Fruit fly (Drosophila melanogaster) whole organism, embryonic: ENCODE measurements around the gene bb8.

Experiments used
- BEAF-32 ChIP-seq: fragments of 200-800 bp; sonication (Bioruptor generic); optimal IDR thresholded peaks from 3 replicates; lab custom pipeline; 2017; ENCODE audit warnings: missing biosample characterization, missing genetic modification characterization, mild to moderate bottlenecking, moderate library complexity, missing genetic modification reagents
- CG10147 ChIP-seq: fragments of 200-800 bp; sonication (Bioruptor generic); optimal IDR thresholded peaks from 2 replicates; lab custom pipeline; 2019; ENCODE audit warnings: missing biosample characterization, mild to moderate bottlenecking, missing genetic modification characterization, moderate library complexity
- CG12071 ChIP-seq: fragments of 200-800 bp; sonication (Bioruptor generic); optimal IDR thresholded peaks from 3 replicates; lab custom pipeline; 2018; ENCODE audit warnings: missing biosample characterization, mild to moderate bottlenecking, missing genetic modification characterization
- CG13624 ChIP-seq: fragments of 200-800 bp; sonication (Bioruptor generic); optimal IDR thresholded peaks from 2 replicates; lab custom pipeline; 2016; ENCODE audit warnings: missing biosample characterization, missing genetic modification characterization
- CG15073 ChIP-seq: fragments of 200-800 bp; sonication (Bioruptor generic); optimal IDR thresholded peaks from 2 replicates; lab custom pipeline; 2016; ENCODE audit warnings: missing biosample characterization, missing genetic modification characterization
- CG17328 ChIP-seq: fragments of 200-800 bp; sonication (Bioruptor generic); IDR thresholded peaks from 2 replicates; pipeline ENCODE4 v1.3.6; 2022; ENCODE audit warnings: missing biosample characterization, missing genetic modification characterization
- CG1792 ChIP-seq: fragments of 200-800 bp; sonication (Bioruptor generic); optimal IDR thresholded peaks from 2 replicates; lab custom pipeline; 2016; ENCODE audit warnings: missing biosample characterization, missing genetic modification characterization
- CG18011 ChIP-seq: fragments of 200-800 bp; sonication (Bioruptor generic); optimal IDR thresholded peaks from 2 replicates; lab custom pipeline; 2017; ENCODE audit warnings: missing biosample characterization, missing genetic modification characterization, mild to moderate bottlenecking, moderate library complexity, missing genotype
- CG3726 ChIP-seq: fragments of 200-800 bp; sonication (Bioruptor generic); IDR thresholded peaks from 3 replicates; pipeline ENCODE4, ENCODE4 v1.3.6; 2022; ENCODE audit warnings: missing biosample characterization, missing genetic modification characterization
- CG4424 ChIP-seq: fragments of 200-800 bp; sonication (Bioruptor generic); optimal IDR thresholded peaks from 3 replicates; lab custom pipeline; 2016; ENCODE audit warnings: missing biosample characterization, missing genetic modification characterization
- CG6765 ChIP-seq: fragments of 200-800 bp; sonication (Bioruptor generic); optimal IDR thresholded peaks from 3 replicates; lab custom pipeline; 2017; ENCODE audit warnings: missing biosample characterization, mild to moderate bottlenecking, missing genetic modification characterization
- CG7556 ChIP-seq: fragments of 200-800 bp; sonication (Bioruptor generic); optimal IDR thresholded peaks from 2 replicates; lab custom pipeline; 2017; ENCODE audit warnings: missing biosample characterization, mild to moderate bottlenecking, missing genetic modification characterization
- CG7987 ChIP-seq: fragments of 200-800 bp; sonication (Bioruptor generic); optimal IDR thresholded peaks from 2 replicates; lab custom pipeline; 2018; ENCODE audit warnings: missing biosample characterization, mild to moderate bottlenecking, missing genetic modification characterization, moderate library complexity
- CG8281 ChIP-seq: fragments of 200-800 bp; sonication (Bioruptor generic); optimal IDR thresholded peaks from 2 replicates; lab custom pipeline; 2018; ENCODE audit warnings: missing biosample characterization, mild to moderate bottlenecking, missing genetic modification characterization, moderate library complexity
- CG8478 ChIP-seq: fragments of >200 bp; optimal IDR thresholded peaks from 2 replicates; lab custom pipeline; 2018
- CG8944 ChIP-seq: fragments of 200-800 bp; sonication (Bioruptor generic); optimal IDR thresholded peaks from 3 replicates; lab custom pipeline; 2016; ENCODE audit warnings: missing biosample characterization, missing genetic modification characterization
- CTCF ChIP-seq: fragments of 200-800 bp; sonication (Bioruptor generic); optimal IDR thresholded peaks from 2 replicates; lab custom pipeline; 2017; ENCODE audit warnings: missing biosample characterization, mild to moderate bottlenecking, missing genetic modification characterization, moderate library complexity
- Chrac-16 ChIP-seq: fragments of 200-800 bp; sonication (Bioruptor generic); optimal IDR thresholded peaks from 3 replicates; lab custom pipeline; 2016; ENCODE audit warnings: missing biosample characterization, missing genetic modification characterization
- Doc2 ChIP-seq: fragments of 200-800 bp; sonication (Bioruptor generic); IDR thresholded peaks from 2 replicates; pipeline ENCODE4 v1.3.6; 2022; ENCODE audit warnings: missing biosample characterization, missing genetic modification characterization
- Dref ChIP-seq: fragments of 200-800 bp; sonication (Bioruptor generic); IDR thresholded peaks from 2 replicates; pipeline ENCODE4 v1.3.6; 2022; ENCODE audit warnings: missing biosample characterization, missing genetic modification characterization
- Eip74EF ChIP-seq, 2 experiments: fragments of 200-800 bp in 1 of 2; fragments of >200 bp in 1 of 2; sonication (Bioruptor generic) in 1 of 2; optimal IDR thresholded peaks; 2 replicates each; lab custom pipeline; 2017 to 2019; ENCODE audit warnings: missing biosample characterization in 2 of 2, missing genetic modification characterization in 2 of 2, mild to moderate bottlenecking in 1 of 2, moderate library complexity in 1 of 2
- Fer3 ChIP-seq: fragments of 200-800 bp; sonication (Bioruptor generic); optimal IDR thresholded peaks from 2 replicates; lab custom pipeline; 2018; ENCODE audit warnings: missing biosample characterization, mild to moderate bottlenecking, missing genetic modification characterization, moderate library complexity
- HmgZ ChIP-seq: fragments of 200-800 bp; sonication (Bioruptor generic); optimal IDR thresholded peaks from 2 replicates; lab custom pipeline; 2018; ENCODE audit warnings: missing biosample characterization, mild to moderate bottlenecking, missing genetic modification characterization
- Hr78 ChIP-seq, 2 experiments: fragments of 200-800 bp in 1 of 2; fragments of >200 bp in 1 of 2; sonication (Bioruptor generic) in 1 of 2; optimal IDR thresholded peaks; 2 replicates each; lab custom pipeline; 2017 to 2019; ENCODE audit warnings: missing biosample characterization in 2 of 2, missing genetic modification characterization in 2 of 2, mild to moderate bottlenecking in 1 of 2, moderate library complexity in 1 of 2
- Six4 ChIP-seq: fragments of 200-800 bp; sonication (Bioruptor generic); optimal IDR thresholded peaks from 2 replicates; lab custom pipeline; 2016; ENCODE audit warnings: missing biosample characterization, missing genetic modification characterization
- amos ChIP-seq: fragments of 200-800 bp; sonication (Bioruptor generic); IDR thresholded peaks from 2 replicates; pipeline ENCODE4 v1.3.6; 2022; ENCODE audit warnings: missing biosample characterization, missing genetic modification characterization; ENCODE audit not compliant: partially characterized antibody
- bbx ChIP-seq: fragments of 200-800 bp; sonication (Bioruptor generic); IDR thresholded peaks from 2 replicates; pipeline ENCODE4 v1.3.6; 2022; ENCODE audit warnings: missing biosample characterization, missing genetic modification characterization; ENCODE audit not compliant: partially characterized antibody
- croc ChIP-seq: fragments of 200-800 bp; sonication (Bioruptor generic); conservative IDR thresholded peaks from 3 replicates; pipeline ENCODE4 v1.3.6; 2022; ENCODE audit warnings: missing biosample characterization, missing genetic modification characterization
- dpn ChIP-seq, 2 experiments: fragments of 200-800 bp; sonication (Bioruptor generic); optimal IDR thresholded peaks; 3 replicates each; lab custom pipeline; 2016; ENCODE audit warnings: missing biosample characterization in 2 of 2, missing genetic modification characterization in 2 of 2
- en ChIP-seq: fragments of 200-800 bp; sonication (Bioruptor generic); optimal IDR thresholded peaks from 2 replicates; lab custom pipeline; 2016; ENCODE audit warnings: missing biosample characterization, missing genetic modification characterization
- h ChIP-seq: fragments of >200 bp; optimal IDR thresholded peaks from 2 replicates; lab custom pipeline; 2017
- ham ChIP-seq: fragments of 200-800 bp; sonication (Bioruptor generic); IDR thresholded peaks from 2 replicates; pipeline ENCODE4 v1.3.6; 2022; ENCODE audit warnings: missing biosample characterization, missing genetic modification characterization
- insv ChIP-seq, 2 experiments: fragments of 200-800 bp; sonication (Bioruptor generic); optimal IDR thresholded peaks; 3 replicates each; lab custom pipeline; 2016 to 2018; ENCODE audit warnings: missing biosample characterization in 2 of 2, missing genetic modification characterization in 2 of 2
- jing ChIP-seq: fragments of 200-800 bp; sonication (Bioruptor generic); optimal IDR thresholded peaks from 2 replicates; lab custom pipeline; 2018; ENCODE audit warnings: missing biosample characterization, mild to moderate bottlenecking, missing genetic modification characterization
- ken ChIP-seq: fragments of 200-800 bp; sonication (Bioruptor generic); IDR thresholded peaks from 3 replicates; pipeline ENCODE4 v1.3.6; 2022; ENCODE audit warnings: missing biosample characterization, missing genetic modification characterization
- lola ChIP-seq, 3 experiments: fragments of >200 bp in 2 of 3; fragments of 200-800 bp in 1 of 3; sonication (Bioruptor generic) in 1 of 3; optimal IDR thresholded peaks; 2 replicates each; lab custom pipeline; 2017 to 2019; ENCODE audit warnings: missing biosample characterization in 3 of 3, missing genetic modification characterization in 3 of 3, mild to moderate bottlenecking in 1 of 3, moderate library complexity in 1 of 3
- nmo ChIP-seq: fragments of 200-800 bp; sonication (Bioruptor generic); optimal IDR thresholded peaks from 2 replicates; lab custom pipeline; 2018; ENCODE audit warnings: missing biosample characterization, mild to moderate bottlenecking, missing genetic modification characterization, moderate library complexity
- onecut ChIP-seq: fragments of 200-800 bp; sonication (Bioruptor generic); IDR thresholded peaks from 2 replicates; pipeline ENCODE4 v1.3.6; 2022; ENCODE audit warnings: missing biosample characterization, missing genetic modification characterization
- otp ChIP-seq: fragments of 200-800 bp; sonication (Bioruptor generic); IDR thresholded peaks from 3 replicates; pipeline ENCODE4, ENCODE4 v1.3.6; 2022; ENCODE audit warnings: missing biosample characterization, missing genetic modification characterization
- p53 ChIP-seq: fragments of 200-800 bp; sonication (Bioruptor generic); optimal IDR thresholded peaks from 2 replicates; lab custom pipeline; 2016; ENCODE audit warnings: missing biosample characterization, missing genetic modification characterization
- pan ChIP-seq, 4 experiments: fragments of >200 bp in 3 of 4; fragments of 200-800 bp in 1 of 4; sonication (Bioruptor generic) in 1 of 4; optimal IDR thresholded peaks in 3 of 4; IDR thresholded peaks in 1 of 4; 2 replicates each; pipeline versions ENCODE4 v1.3.6 to Lab custom; 2017 to 2022; ENCODE audit warnings: missing biosample characterization in 2 of 4, missing genetic modification characterization in 2 of 4, mixed read lengths in 1 of 4
- prd ChIP-seq, 3 experiments: fragments of >200 bp in 2 of 3; fragments of 200-800 bp in 1 of 3; sonication (Bioruptor generic) in 1 of 3; optimal IDR thresholded peaks in 2 of 3; IDR thresholded peaks in 1 of 3; 2 replicates in 2 of 3; 3 replicates in 1 of 3; pipeline versions ENCODE4 v1.3.6 to Lab custom; 2017 to 2022; ENCODE audit warnings: missing biosample characterization in 1 of 3, missing genetic modification characterization in 1 of 3
- schlank ChIP-seq: fragments of 200-800 bp; sonication (Bioruptor generic); optimal IDR thresholded peaks from 2 replicates; lab custom pipeline; 2018; ENCODE audit warnings: missing biosample characterization, mild to moderate bottlenecking, missing genetic modification characterization
- scrt ChIP-seq: fragments of 200-800 bp; sonication (Bioruptor generic); optimal IDR thresholded peaks from 2 replicates; lab custom pipeline; 2018; ENCODE audit warnings: missing biosample characterization, mild to moderate bottlenecking, missing genetic modification characterization, moderate library complexity
- sens-2 ChIP-seq: fragments of 200-800 bp; sonication (Bioruptor generic); IDR thresholded peaks from 2 replicates; pipeline ENCODE4 v1.3.6; 2022; ENCODE audit warnings: missing biosample characterization, missing genetic modification characterization
- shn ChIP-seq: fragments of 200-800 bp; sonication (Bioruptor generic); optimal IDR thresholded peaks from 3 replicates; lab custom pipeline; 2016; ENCODE audit warnings: missing biosample characterization, missing genetic modification characterization
- tgo ChIP-seq: fragments of 200-800 bp; sonication (Bioruptor generic); IDR thresholded peaks from 3 replicates; pipeline ENCODE4 v1.3.6; 2022; ENCODE audit warnings: missing biosample characterization, missing genetic modification characterization
- unc-4 ChIP-seq: fragments of 200-800 bp; sonication (Bioruptor generic); IDR thresholded peaks from 2 replicates; pipeline ENCODE4 v1.3.6; 2022; ENCODE audit warnings: missing biosample characterization, missing genetic modification characterization; ENCODE audit not compliant: partially characterized antibody
- zfh1 ChIP-seq: fragments of 200-800 bp; sonication (Bioruptor generic); IDR thresholded peaks from 3 replicates; pipeline ENCODE4 v1.3.6; 2022; ENCODE audit warnings: missing biosample characterization, missing genetic modification characterization

The bb8 gene

DNA sequence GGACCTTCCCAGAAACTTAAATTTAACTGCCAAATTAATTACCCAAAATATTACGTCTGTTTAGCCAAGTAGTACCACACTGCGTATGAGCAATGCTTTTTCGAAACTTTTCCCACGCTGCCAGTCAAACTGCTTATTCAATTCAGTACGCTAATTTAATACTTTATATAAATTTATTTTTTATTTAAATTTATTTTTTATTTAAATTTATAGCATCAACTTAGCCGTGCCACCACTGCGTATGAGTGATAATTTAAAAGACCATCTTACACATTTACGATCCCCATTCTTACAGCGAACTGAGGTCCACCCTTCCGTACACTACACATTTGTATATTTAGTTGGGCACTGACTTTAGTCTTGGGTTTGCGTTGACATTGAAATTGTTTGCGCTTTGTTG, 45.6 kb upstream of the bb8 start (continued):
- TF ChIP-seq p53 (GFP tag; lab: Kevin White, UChicago) (no peak), unc-4 (GFP tag; lab: Robert Waterston, UW) (no peak), Six4 (GFP tag; lab: Kevin White, UChicago) (peak; percentile 33), CG10147 (GFP tag; lab: Kevin White, UChicago) (peak; percentile 92), CG8281 (tag; lab: Kevin White, UChicago) (peak; percentile 37), CG8944 (GFP tag; lab: Kevin White, UChicago) (no peak), CG8478 (lab: Kevin White, UChicago) (no peak), CG7556 (peak; percentile 86), scrt (peak; percentile 87), h (lab: Kevin White, UChicago) (no peak), lola (GFP tag; optimal IDR thresholded peaks at IDR 0.05; lab: Kevin White, UChicago) (peak in 1 of 3 experiments; percentile 43), CG13624 (GFP tag; lab: Kevin White, UChicago) (no peak), CTCF (no peak), prd (optimal IDR thresholded peaks at IDR 0.05; lab: Kevin White, UChicago) (no peak), prd (GFP tag; IDR thresholded peaks at IDR 0.05; lab: Robert Waterston, UW) (peak; percentile 52; the same call in 2 of the 3 replicates), CG17328 (GFP tag; lab: Robert Waterston, UW) (no peak), shn (GFP tag; lab: Kevin White, UChicago) (no peak), CG12071 (peak; percentile 54), tgo (GFP tag; lab: Robert Waterston, UW) (peak; percentile 37; the same call in 1 of the 3 replicates), CG6765 (GFP tag; lab: Kevin White, UChicago) (peak; percentile 89), Fer3 (tag; lab: Kevin White, UChicago) (peak; percentile 83), CG4424 (GFP tag; lab: Kevin White, UChicago) (peak; percentile 71), CG15073 (no peak), ken (GFP tag; lab: Robert Waterston, UW) (peak; percentile 35; the same call in 1 of the 3 replicates), sens-2 (GFP tag; lab: Robert Waterston, UW) (no peak), otp (GFP tag; lab: Robert Waterston, UW) (0 out of 3 replicates have a peak, but pooled peaks have one; percentile 28), schlank (tag; lab: Kevin White, UChicago) (peak; percentile 51), CG18011 (GFP tag; lab: Kevin White, UChicago) (peak; percentile 67), croc (GFP tag; lab: Robert Waterston, UW) (no peak), CG3726 (0 out of 3 replicates have a peak, but pooled peaks have one; percentile 57), Doc2 (GFP tag; lab: Robert Waterston, UW) (no peak), en (GFP tag; lab: Kevin White, UChicago) (no peak), Dref (GFP tag; lab: Robert Waterston, UW) (no peak), onecut (peak; percentile 5; the same call in 1 of the 2 replicates), nmo (GFP tag; lab: Kevin White, UChicago) (peak; percentile 80), pan (optimal IDR thresholded peaks at IDR 0.05; lab: Kevin White, UChicago) (no peak), pan (GFP tag; optimal IDR thresholded peaks at IDR 0.05 in 1 of 2, IDR thresholded peaks at IDR 0.05 in 1 of 2) (peak in 1 of 2 experiments; percentile 48), BEAF-32 (GFP tag; lab: Kevin White, UChicago) (no peak), ham (GFP tag; lab: Robert Waterston, UW) (peak; percentile 47; the same call in 1 of the 2 replicates), CG1792 (GFP tag; lab: Kevin White, UChicago) (peak; percentile 5), Eip74EF (GFP tag; optimal IDR thresholded peaks at IDR 0.05; lab: Kevin White, UChicago) (peak in 1 of 2 experiments; percentile 60), Hr78 (GFP tag; optimal IDR thresholded peaks at IDR 0.05; lab: Kevin White, UChicago) (peak in 1 of 2 experiments; percentile 10), amos (GFP tag; lab: Robert Waterston, UW) (no peak), HmgZ (tag; lab: Kevin White, UChicago) (peak; percentile 60), jing (GFP tag; lab: Kevin White, UChicago) (no peak), zfh1 (peak; percentile 70; the same call in 2 of the 3 replicates), CG7987 (peak; percentile 51), Chrac-16 (GFP tag; lab: Kevin White, UChicago) (peak; percentile 32), bbx (GFP tag; lab: Robert Waterston, UW) (no peak), dpn (GFP tag; optimal IDR thresholded peaks at IDR 0.05; lab: Kevin White, UChicago) (peak in 1 of 2 experiments; percentile 68), insv (GFP tag; optimal IDR thresholded peaks at IDR 0.05; lab: Kevin White, UChicago) (peak in 1 of 2 experiments; percentile 46)
